Worm (Caenorhabditis elegans) whole organism, mixed stage, embryonic: ENCODE data around the gene M04B2.4.

Experiments used
- bed-3 ChIP-seq: fragments of 200-800 bp; sonication (Bioruptor generic); optimal IDR thresholded peaks from 3 replicates; lab custom pipeline; 2018; ENCODE audit warnings: mild to moderate bottlenecking, missing genetic modification characterization, moderate library complexity, missing compliant biosample characterization
- blmp-1 ChIP-seq: fragments of 150-350 bp; optimal IDR thresholded peaks from 2 replicates; lab custom pipeline; 2014; ENCODE audit warnings: missing biosample characterization, missing genetic modification characterization
- ceh-39 ChIP-seq: fragments of 150-350 bp; optimal IDR thresholded peaks from 2 replicates; lab custom pipeline; 2014; ENCODE audit warnings: missing biosample characterization, missing genetic modification characterization
- ceh-43 ChIP-seq: fragments of 200-800 bp; sonication (Bioruptor generic); optimal IDR thresholded peaks from 2 replicates; lab custom pipeline; 2018; ENCODE audit warnings: mild to moderate bottlenecking, missing genetic modification characterization, moderate library complexity, missing compliant biosample characterization
- ceh-83 ChIP-seq: fragments of 200-800 bp; sonication (Bioruptor generic); optimal IDR thresholded peaks from 2 replicates; lab custom pipeline; 2018; ENCODE audit warnings: mild to moderate bottlenecking, missing genetic modification characterization, missing compliant biosample characterization
- ces-1 ChIP-seq: fragments of 150-350 bp; optimal IDR thresholded peaks from 2 replicates; lab custom pipeline; 2014; ENCODE audit warnings: missing biosample characterization, missing genetic modification reagents, missing genetic modification characterization
- cnd-1 ChIP-seq: fragments of 200-800 bp; sonication (Bioruptor generic); optimal IDR thresholded peaks from 2 replicates; lab custom pipeline; 2018; ENCODE audit warnings: mild to moderate bottlenecking, missing genetic modification characterization, missing compliant biosample characterization
- drap-1 ChIP-seq: fragments of 200-800 bp; sonication (Bioruptor generic); optimal IDR thresholded peaks from 3 replicates; lab custom pipeline; 2018; ENCODE audit warnings: mild to moderate bottlenecking, missing genetic modification characterization, missing compliant biosample characterization
- elt-1 ChIP-seq: sonication (generic microtip); optimal IDR thresholded peaks from 2 replicates; lab custom pipeline; 2017; ENCODE audit warnings: missing genetic modification characterization, mild to moderate bottlenecking, missing compliant biosample characterization, antibody characterized with exemption, moderate library complexity, borderline replicate concordance; ENCODE audit not compliant: insufficient read depth
- elt-3 ChIP-seq: fragments of 150-350 bp; optimal IDR thresholded peaks from 2 replicates; lab custom pipeline; 2014; ENCODE audit warnings: missing biosample characterization, missing genetic modification characterization
- flh-1 ChIP-seq: fragments of 200-800 bp; sonication (Bioruptor generic); optimal IDR thresholded peaks from 2 replicates; lab custom pipeline; 2018; ENCODE audit warnings: mild to moderate bottlenecking, missing genetic modification characterization, moderate library complexity, missing compliant biosample characterization
- ham-2 ChIP-seq: fragments of 200-800 bp; sonication (Bioruptor generic); optimal IDR thresholded peaks from 2 replicates; lab custom pipeline; 2018; ENCODE audit warnings: mild to moderate bottlenecking, missing genetic modification characterization, missing compliant biosample characterization
- hlh-1 ChIP-seq: fragments of 150-350 bp; optimal IDR thresholded peaks from 2 replicates; lab custom pipeline; 2014; ENCODE audit warnings: missing biosample characterization, missing genetic modification reagents, missing genetic modification characterization
- lin-13 ChIP-seq: fragments of 150-350 bp; optimal IDR thresholded peaks from 2 replicates; lab custom pipeline; 2014; ENCODE audit warnings: missing biosample characterization, missing genetic modification characterization
- lin-32 ChIP-seq: fragments of 200-800 bp; sonication (Bioruptor generic); optimal IDR thresholded peaks from 2 replicates; lab custom pipeline; 2018; ENCODE audit warnings: mild to moderate bottlenecking, missing genetic modification characterization, missing compliant biosample characterization
- lsy-2 ChIP-seq: fragments of 150-350 bp; optimal IDR thresholded peaks from 2 replicates; lab custom pipeline; 2014; ENCODE audit warnings: missing biosample characterization, missing genetic modification characterization
- mab-5 ChIP-seq: fragments of 150-350 bp; optimal IDR thresholded peaks from 2 replicates; lab custom pipeline; 2014; ENCODE audit warnings: missing biosample characterization, missing genetic modification characterization
- mep-1 ChIP-seq: fragments of 150-350 bp; optimal IDR thresholded peaks from 2 replicates; lab custom pipeline; 2017; ENCODE audit warnings: missing biosample characterization, missing genetic modification reagents, missing genetic modification characterization, inconsistent platforms
- mls-2 ChIP-seq: sonication (generic microtip); optimal IDR thresholded peaks from 2 replicates; lab custom pipeline; 2016; ENCODE audit warnings: mild to moderate bottlenecking, missing genetic modification characterization, moderate library complexity, missing compliant biosample characterization
- nhr-12 ChIP-seq: fragments of 150-350 bp; optimal IDR thresholded peaks from 2 replicates; lab custom pipeline; 2014; ENCODE audit warnings: missing biosample characterization, missing genetic modification characterization
- nhr-2 ChIP-seq: fragments of 150-350 bp; optimal IDR thresholded peaks from 2 replicates; lab custom pipeline; 2014; ENCODE audit warnings: missing biosample characterization, missing genetic modification characterization
- nhr-237 ChIP-seq: fragments of 150-350 bp; optimal IDR thresholded peaks from 2 replicates; lab custom pipeline; 2014; ENCODE audit warnings: missing biosample characterization, missing genetic modification characterization
- nhr-28 ChIP-seq: fragments of 150-350 bp; optimal IDR thresholded peaks from 2 replicates; lab custom pipeline; 2014; ENCODE audit warnings: missing biosample characterization, missing genetic modification characterization
- nhr-76 ChIP-seq: sonication (generic microtip); optimal IDR thresholded peaks from 2 replicates; lab custom pipeline; 2017; ENCODE audit warnings: missing biosample characterization, missing genetic modification characterization
- pha-4 ChIP-seq: fragments of 150-350 bp; optimal IDR thresholded peaks from 2 replicates; lab custom pipeline; 2018; ENCODE audit warnings: missing biosample characterization, missing genetic modification reagents, missing genetic modification characterization
- sem-2 ChIP-seq: fragments of 200-800 bp; sonication (Bioruptor generic); optimal IDR thresholded peaks from 2 replicates; lab custom pipeline; 2018; ENCODE audit warnings: mild to moderate bottlenecking, missing genetic modification characterization, missing compliant biosample characterization
- tbx-8 ChIP-seq: fragments of 200-800 bp; sonication (Bioruptor generic); optimal IDR thresholded peaks from 2 replicates; lab custom pipeline; 2018; ENCODE audit warnings: mild to moderate bottlenecking, missing genetic modification characterization, moderate library complexity, missing compliant biosample characterization
- unc-120 ChIP-seq: sonication (generic microtip); optimal IDR thresholded peaks from 2 replicates; lab custom pipeline; 2017; ENCODE audit warnings: missing genetic modification characterization, missing compliant biosample characterization; ENCODE audit not compliant: poor library complexity, severe bottlenecking
- unc-39 ChIP-seq: fragments of 150-350 bp; optimal IDR thresholded peaks from 2 replicates; lab custom pipeline; 2014; ENCODE audit warnings: missing biosample characterization, missing genetic modification characterization
- unc-62 ChIP-seq: fragments of 150-350 bp; optimal IDR thresholded peaks from 2 replicates; lab custom pipeline; 2014; ENCODE audit warnings: missing biosample characterization, missing genetic modification reagents, missing genetic modification characterization
- zip-8 ChIP-seq: fragments of 150-350 bp; optimal IDR thresholded peaks from 2 replicates; lab custom pipeline; 2014; ENCODE audit warnings: missing biosample characterization, missing genetic modification characterization
- ztf-11 ChIP-seq: fragments of 150-350 bp; optimal IDR thresholded peaks from 2 replicates; lab custom pipeline; 2014; ENCODE audit warnings: missing biosample characterization, missing genetic modification characterization

The M04B2.4 gene

DNA sequence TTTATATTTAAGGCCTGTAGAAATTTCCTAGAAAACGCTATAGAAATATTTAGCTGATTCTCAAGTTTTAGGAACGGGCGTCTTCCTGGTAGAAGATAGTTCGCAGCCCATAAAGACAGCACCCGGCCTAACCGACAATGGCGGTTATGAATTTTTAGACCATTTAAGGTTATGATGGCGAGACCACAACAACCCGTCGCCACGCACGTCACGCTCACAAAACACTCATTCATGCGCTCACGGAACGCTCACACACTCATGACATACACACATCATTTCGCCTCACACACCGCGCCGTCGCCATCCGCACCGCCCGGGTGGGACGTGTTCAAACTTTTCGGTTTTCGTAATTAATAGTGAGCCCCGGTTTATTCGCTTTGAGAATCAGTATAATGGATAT is 2.9 kb upstream of the M04B2.4 start:
- TF ChIP-seq drap-1 (GFP tag; lab: Kevin White, UChicago) (no peak), ham-2 (GFP tag; lab: Kevin White, UChicago) (no peak), ztf-11 (tag; lab: Kevin White, UChicago) (no peak), pha-4 (tag; lab: Kevin White, UChicago) (no peak), ces-1 (GFP tag; lab: Kevin White, UChicago) (no peak), lsy-2 (tag; lab: Kevin White, UChicago) (no peak), unc-120 (tag; lab: Kevin White, UChicago) (no peak), bed-3 (no peak), mep-1 (tag; lab: Kevin White, UChicago) (no peak)

DNA sequence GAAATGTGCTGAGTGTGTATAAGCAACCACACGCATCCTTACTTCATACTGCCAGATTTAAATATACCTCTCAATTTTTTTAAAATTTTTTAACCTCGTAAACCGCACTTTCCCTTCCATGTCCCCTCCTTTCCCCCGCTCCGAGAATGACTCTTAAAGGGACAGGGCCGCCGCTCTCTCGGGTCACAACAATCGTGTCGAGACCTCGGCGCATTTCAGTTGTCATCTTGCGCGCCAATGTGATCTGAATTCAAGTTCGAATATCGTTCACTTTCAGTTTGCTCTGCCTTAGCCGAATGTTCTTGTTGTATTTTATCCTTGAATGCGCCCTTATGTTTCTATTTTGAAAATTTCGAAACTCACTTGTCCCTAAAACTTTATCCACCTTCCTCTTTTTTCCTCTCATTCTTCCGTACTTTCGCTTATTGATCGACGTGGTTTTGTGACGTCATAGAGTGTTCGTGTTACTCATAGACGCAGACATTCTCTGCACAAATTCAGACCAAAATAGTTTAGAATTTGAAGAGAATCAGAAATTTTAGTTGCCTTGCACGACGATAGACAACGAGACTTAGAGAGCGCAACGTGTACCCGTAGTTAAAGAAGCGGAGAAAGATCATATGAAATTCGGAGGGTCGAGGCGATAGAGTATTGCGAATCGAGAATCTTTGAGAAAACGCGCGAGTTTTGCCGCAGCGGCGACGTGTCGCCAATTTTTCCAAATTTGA is 1.6 kb upstream of the M04B2.4 start:
- TF ChIP-seq nhr-28 (tag; lab: Kevin White, UChicago) (no peak), blmp-1 (tag; lab: Kevin White, UChicago) (peak; percentile 71), lsy-2 (tag; lab: Kevin White, UChicago) (peak; percentile 16), elt-3 (no peak), mab-5 (no peak), lin-32 (no peak), ceh-43 (GFP tag; lab: Kevin White, UChicago) (no peak), nhr-237 (tag; lab: Kevin White, UChicago) (peak; percentile 79), ceh-83 (no peak), mep-1 (tag; lab: Kevin White, UChicago) (no peak), ces-1 (GFP tag; lab: Kevin White, UChicago) (peak; percentile 72), flh-1 (GFP tag; lab: Kevin White, UChicago) (no peak), lin-13 (no peak), ham-2 (GFP tag; lab: Kevin White, UChicago) (no peak), zip-8 (tag; lab: Kevin White, UChicago) (peak; percentile 51), tbx-8 (GFP tag; lab: Kevin White, UChicago) (no peak), nhr-12 (tag; lab: Kevin White, UChicago) (no peak), ceh-39 (tag; lab: Kevin White, UChicago) (no peak), cnd-1 (tag; lab: Kevin White, UChicago) (no peak), unc-39 (tag; lab: Kevin White, UChicago) (no peak), nhr-2 (tag; lab: Kevin White, UChicago) (no peak), pha-4 (tag; lab: Kevin White, UChicago) (peak; percentile 25), unc-120 (tag; lab: Kevin White, UChicago) (peak; percentile 29), unc-62 (GFP tag; lab: Kevin White, UChicago) (peak; percentile 4), sem-2 (GFP tag; lab: Kevin White, UChicago) (no peak)

DNA sequence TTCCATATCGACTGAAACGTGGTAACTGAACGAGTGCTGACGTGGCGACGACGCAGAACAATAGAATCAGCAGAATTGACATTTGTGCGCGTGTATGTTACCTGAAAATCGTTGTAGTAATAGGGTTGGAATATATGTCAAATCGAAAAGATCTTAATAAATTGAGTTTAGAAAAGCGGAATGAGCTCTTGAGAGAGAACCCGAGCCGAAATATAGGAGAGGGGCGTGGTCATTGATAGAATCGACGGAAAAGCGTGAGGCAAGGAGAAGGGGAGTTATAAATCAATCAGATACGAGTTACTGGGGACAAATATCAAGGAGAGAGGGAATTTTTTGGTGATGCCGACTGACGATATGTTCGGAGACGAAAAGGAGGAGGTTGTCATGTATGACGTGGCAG is 10.2 kb downstream of the M04B2.4 start, which contains the start of gene M04B2.6:
TSS of gene M04B2.6 (minus strand) at position 101 of the 400 bp plus-strand sequence.
- TF ChIP-seq hlh-1 (tag; lab: Kevin White, UChicago) = no peak
- no peak for TF ChIP-seq ceh-83
- TF ChIP-seq nhr-237 (tag; lab: Kevin White, UChicago) = no peak
- TF ChIP-seq unc-39 (tag; lab: Kevin White, UChicago) = no peak
- TF ChIP-seq mep-1 (tag; lab: Kevin White, UChicago) = no peak
- no peak for TF ChIP-seq nhr-76 (tag; lab: Kevin White, UChicago)
- no peak for TF ChIP-seq tbx-8 (GFP tag; lab: Kevin White, UChicago)
- no peak for TF ChIP-seq mls-2 (tag; lab: Kevin White, UChicago)
- no peak for TF ChIP-seq ceh-39 (tag; lab: Kevin White, UChicago)
- TF ChIP-seq zip-8 (tag; lab: Kevin White, UChicago) = no peak
- TF ChIP-seq lsy-2 (tag; lab: Kevin White, UChicago) = no peak
- no peak for TF ChIP-seq pha-4 (tag; lab: Kevin White, UChicago)
- no peak for TF ChIP-seq drap-1 (GFP tag; lab: Kevin White, UChicago)
- TF ChIP-seq mab-5 = no peak
- no peak for TF ChIP-seq nhr-12 (tag; lab: Kevin White, UChicago)
- no peak for TF ChIP-seq flh-1 (GFP tag; lab: Kevin White, UChicago)
- TF ChIP-seq elt-1 (tag; lab: Kevin White, UChicago) = no peak
- TF ChIP-seq, all 35 proteins: peak for 0
